Worm (Caenorhabditis elegans): Measurements from ENCODE around the gene C49F5.13.

The C49F5.13 gene

DNA sequence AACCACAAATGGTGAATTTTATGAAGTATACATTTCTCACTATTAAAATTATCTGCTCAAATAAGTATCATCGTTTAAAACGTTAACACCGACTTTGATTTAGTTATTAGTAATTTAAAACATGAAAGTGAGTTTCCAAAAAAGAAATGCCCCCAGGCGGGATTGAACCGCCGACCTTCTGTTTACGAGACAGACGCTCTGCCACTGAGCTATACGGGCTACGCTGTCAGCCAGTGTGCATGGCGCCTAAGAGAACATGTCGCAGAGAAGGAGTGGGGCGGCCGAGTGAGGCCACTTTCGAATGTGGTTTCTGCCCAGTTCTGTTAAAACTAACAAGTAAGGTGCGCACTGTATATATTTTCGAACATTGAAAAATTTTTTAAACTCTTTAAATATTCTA is 26.3 kb upstream of the C49F5.13 start (continued):
- TF ChIP-seq ref-2 (tag; optimal IDR thresholded peaks at IDR 0.05), result peak; percentile 55
- no peak for TF ChIP-seq nfya-1 (tag; optimal IDR thresholded peaks at IDR 0.05)
- peak; percentile 51 for TF ChIP-seq ztf-16 (tag; optimal IDR thresholded peaks at IDR 0.05)
- no peak for TF ChIP-seq ceh-24 (tag; optimal IDR thresholded peaks at IDR 0.05)
- peak; percentile 73 for TF ChIP-seq ceh-34 (tag; optimal IDR thresholded peaks at IDR 0.05)
- peak; percentile 14 for TF ChIP-seq syd-9 (tag; optimal IDR thresholded peaks at IDR 0.05)
- TF ChIP-seq T23F11.4 (GFP tag; optimal IDR thresholded peaks at IDR 0.05), result peak; percentile 15
- peak; percentile 47 for TF ChIP-seq C08G9.2 (tag; optimal IDR thresholded peaks at IDR 0.05)
- TF ChIP-seq fkh-10 (GFP tag; optimal IDR thresholded peaks at IDR 0.05), result no peak
- peak; percentile 54 for TF ChIP-seq tbx-2 (tag; optimal IDR thresholded peaks at IDR 0.05)
- TF ChIP-seq hlh-8 (tag; optimal IDR thresholded peaks at IDR 0.05), result peak; percentile 8
- TF ChIP-seq Y22D7AL.16 (tag; optimal IDR thresholded peaks at IDR 0.05), result peak; percentile 17
- TF ChIP-seq C38D4.7 (GFP tag; optimal IDR thresholded peaks at IDR 0.05), result peak; percentile 67
- TF ChIP-seq unc-86 (tag; optimal IDR thresholded peaks at IDR 0.05), result peak; percentile 54
- no peak for TF ChIP-seq madf-2 (tag; optimal IDR thresholded peaks at IDR 0.05)
- peak; percentile 27 for TF ChIP-seq ceh-14 (tag; optimal IDR thresholded peaks at IDR 0.05)
- TF ChIP-seq ceh-19 (GFP tag; optimal IDR thresholded peaks at IDR 0.05), result peak; percentile 60
- TF ChIP-seq ceh-30 (tag; optimal IDR thresholded peaks at IDR 0.05), result no peak
- no peak for TF ChIP-seq elt-4 (tag; optimal IDR thresholded peaks at IDR 0.05)
- TF ChIP-seq ceh-6 (GFP tag; optimal IDR thresholded peaks at IDR 0.05), result peak; percentile 67
- TF ChIP-seq sox-2 (GFP tag; IDR thresholded peaks at IDR 0.05), result peak; percentile 33; the same call in 1 of the 2 replicates
- TF ChIP-seq elt-2 (tag; optimal IDR thresholded peaks at IDR 0.05), result peak; percentile 72
- no peak for TF ChIP-seq ama-1 (optimal IDR thresholded peaks at IDR 0.05)
- peak; percentile 27 for TF ChIP-seq tbx-7 (tag; optimal IDR thresholded peaks at IDR 0.05)
- peak; percentile 63 for TF ChIP-seq pat-9 (tag; optimal IDR thresholded peaks at IDR 0.05)
- TF ChIP-seq lin-11 (tag; optimal IDR thresholded peaks at IDR 0.05), result peak; percentile 44
- no peak for TF ChIP-seq ceh-45 (GFP tag; IDR thresholded peaks at IDR 0.05)
- no peak for TF ChIP-seq ceh-22 (tag; optimal IDR thresholded peaks at IDR 0.05)
- peak; percentile 1 for TF ChIP-seq ttx-3 (tag; optimal IDR thresholded peaks at IDR 0.05)
- TF ChIP-seq F13H6.1 (tag; optimal IDR thresholded peaks at IDR 0.05), result no peak
- peak; percentile 49 for TF ChIP-seq ceh-2 (tag; optimal IDR thresholded peaks at IDR 0.05)
- peak; percentile 25 for TF ChIP-seq unc-42 (tag; optimal IDR thresholded peaks at IDR 0.05)
- TF ChIP-seq lim-6 (tag; optimal IDR thresholded peaks at IDR 0.05), result no peak
- TF ChIP-seq gmeb-2 (tag; optimal IDR thresholded peaks at IDR 0.05), result no peak
- TF ChIP-seq ceh-9 (tag; optimal IDR thresholded peaks at IDR 0.05), result no peak
- no peak for TF ChIP-seq pax-1 (tag; optimal IDR thresholded peaks at IDR 0.05)
- TF ChIP-seq pha-2 (tag; optimal IDR thresholded peaks at IDR 0.05), result peak; percentile 56
- TF ChIP-seq nhr-11 (tag; optimal IDR thresholded peaks at IDR 0.05), result no peak
- TF ChIP-seq pha-4 (tag; optimal IDR thresholded peaks at IDR 0.05), result no peak
- TF ChIP-seq hlh-6 (tag; optimal IDR thresholded peaks at IDR 0.05), result peak; percentile 74
- peak; percentile 21 for TF ChIP-seq dve-1 (tag; optimal IDR thresholded peaks at IDR 0.05)
- peak; percentile 52 for TF ChIP-seq ceh-31 (tag; optimal IDR thresholded peaks at IDR 0.05)
- peak; percentile 19 for TF ChIP-seq ahr-1 (tag; optimal IDR thresholded peaks at IDR 0.05)
- TF ChIP-seq sox-4 (tag; optimal IDR thresholded peaks at IDR 0.05), result peak; percentile 64
- TF ChIP-seq K09A11.1 (tag; optimal IDR thresholded peaks at IDR 0.05; ENCODE audit: insufficient read depth), result peak; percentile 11
- TF ChIP-seq fkh-6 (tag; optimal IDR thresholded peaks at IDR 0.05), result peak; percentile 29
- TF ChIP-seq pros-1 (tag; optimal IDR thresholded peaks at IDR 0.05), result no peak
- TF ChIP-seq dmd-4 (tag; optimal IDR thresholded peaks at IDR 0.05; ENCODE audit: borderline replicate concordance), result no peak
- TF ChIP-seq hlh-15 (tag; optimal IDR thresholded peaks at IDR 0.05), result peak; percentile 21

Data from whole organism, late embryonic.